Worm (Caenorhabditis elegans) whole organism, young adult: ENCODE measurements around the gene ahsa-1.

Source experiments
- B0035.1 ChIP-seq: sonication (generic microtip); optimal IDR thresholded peaks from 2 replicates; lab custom pipeline; 2016; ENCODE audit warnings: missing genetic modification characterization, mild to moderate bottlenecking, missing compliant biosample characterization, missing genotype, missing genetic modification reagents
- F52B5.7 ChIP-seq: sonication (generic microtip); optimal IDR thresholded peaks from 2 replicates; lab custom pipeline; 2016; ENCODE audit warnings: mild to moderate bottlenecking, missing genetic modification characterization, missing compliant biosample characterization
- F57C9.4 ChIP-seq: sonication (generic microtip); optimal IDR thresholded peaks from 2 replicates; lab custom pipeline; 2017; ENCODE audit warnings: mild to moderate bottlenecking, missing genetic modification characterization, missing compliant biosample characterization
- K12H6.12 ChIP-seq: fragments of 200-800 bp; sonication (Bioruptor generic); optimal IDR thresholded peaks from 2 replicates; lab custom pipeline; 2018; ENCODE audit warnings: mild to moderate bottlenecking, missing genetic modification characterization, missing compliant biosample characterization
- Y53F4B.3 ChIP-seq: fragments of 200-800 bp; sonication (Bioruptor generic); IDR thresholded peaks from 2 replicates; pipeline ENCODE4 v1.3.6; 2022; ENCODE audit warnings: missing genetic modification reagents, missing genetic modification characterization, missing compliant biosample characterization
- Y79H2A.3 ChIP-seq: fragments of 200-800 bp; sonication (Bioruptor generic); conservative IDR thresholded peaks from 2 replicates; pipeline ENCODE4 v1.3.6; 2022; ENCODE audit warnings: missing genetic modification reagents, missing genetic modification characterization, missing compliant biosample characterization
- him-1 ChIP-seq: sonication (generic microtip); optimal IDR thresholded peaks from 2 replicates; lab custom pipeline; 2016; ENCODE audit warnings: missing genotype, missing genetic modification reagents, missing genetic modification characterization, missing compliant biosample characterization
- hsf-1 ChIP-seq: fragments of 200-800 bp; sonication (Bioruptor generic); IDR thresholded peaks from 2 replicates; pipeline ENCODE4 v1.3.6; 2022; ENCODE audit warnings: missing genetic modification reagents, missing genetic modification characterization, missing compliant biosample characterization
- lin-26 ChIP-seq: fragments of 200-800 bp; sonication (Bioruptor generic); IDR thresholded peaks from 2 replicates; pipeline ENCODE4 v1.3.6; 2022; ENCODE audit warnings: missing genetic modification reagents, missing genetic modification characterization, missing compliant biosample characterization
- madf-3 ChIP-seq: fragments of 200-800 bp; sonication (Bioruptor generic); IDR thresholded peaks from 2 replicates; pipeline ENCODE4 v1.3.6; 2022; ENCODE audit warnings: missing genetic modification reagents, missing genetic modification characterization, missing compliant biosample characterization
- pbrm-1 ChIP-seq: fragments of 200-800 bp; sonication (Bioruptor generic); IDR thresholded peaks from 2 replicates; pipeline ENCODE4 v1.3.6; 2022; ENCODE audit warnings: missing genetic modification reagents, missing genetic modification characterization, missing compliant biosample characterization
- unc-62 ChIP-seq: fragments of 150-350 bp; optimal IDR thresholded peaks from 2 replicates; lab custom pipeline; 2014; ENCODE audit warnings: missing biosample characterization, missing genetic modification reagents, missing genetic modification characterization
- xnd-1 ChIP-seq: sonication (generic microtip); optimal IDR thresholded peaks from 2 replicates; lab custom pipeline; 2016; ENCODE audit warnings: missing genotype, missing genetic modification reagents, missing genetic modification characterization, missing compliant biosample characterization
- ztf-26 ChIP-seq: sonication (generic microtip); optimal IDR thresholded peaks from 2 replicates; lab custom pipeline; 2017; ENCODE audit warnings: missing genetic modification characterization, missing compliant biosample characterization

DNA sequence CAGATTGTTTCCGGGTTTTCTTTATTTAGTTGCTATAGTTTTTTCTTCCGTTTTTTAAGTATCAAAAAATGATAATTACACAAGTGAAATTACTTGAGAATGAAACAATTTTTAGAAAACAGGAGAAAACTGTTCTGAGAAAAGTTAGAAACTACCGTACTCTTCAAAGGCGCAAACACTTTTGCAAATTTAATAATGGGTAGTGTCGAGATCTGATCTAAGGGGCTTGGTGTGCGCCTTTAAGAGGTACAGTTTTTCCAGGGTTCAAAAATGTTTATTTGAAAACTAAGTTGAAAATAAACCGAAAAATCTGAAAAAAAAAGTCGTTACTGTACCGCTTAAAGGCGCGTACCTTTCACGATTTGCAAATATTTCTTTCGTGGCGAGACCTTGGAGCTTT lies 24.6 kb downstream of the ahsa-1 start:
- TF ChIP-seq Y53F4B.3 (GFP tag; lab: Robert Waterston, UW) (no peak), K12H6.12 (tag; lab: Kevin White, UChicago) (no peak), madf-3 (GFP tag; lab: Robert Waterston, UW) (no peak), xnd-1 (tag; lab: Kevin White, UChicago) (no peak), Y79H2A.3 (no peak), F52B5.7 (tag; lab: Kevin White, UChicago) (no peak), pbrm-1 (GFP tag; lab: Robert Waterston, UW) (no peak), F57C9.4 (tag; lab: Kevin White, UChicago) (no peak), unc-62 (no peak), ztf-26 (tag; lab: Kevin White, UChicago) (no peak), him-1 (no peak), B0035.1 (tag; lab: Kevin White, UChicago) (no peak), hsf-1 (GFP tag; lab: Robert Waterston, UW) (no peak), lin-26 (GFP tag; lab: Robert Waterston, UW) (no peak)
